Fruit fly (Drosophila melanogaster) whole organism, embryonic: ENCODE data around the gene Snr1.
A peak's percentile ranks its signal among the peaks of the same experiment; 100 is the strongest.

Source experiments
- Ada2b ChIP-seq: fragments of 200-800 bp; sonication (Bioruptor generic); IDR thresholded peaks from 2 replicates; pipeline ENCODE4 v1.3.6; 2022; ENCODE audit warnings: missing biosample characterization, missing genetic modification characterization
- BtbVII ChIP-seq: fragments of 200-800 bp; sonication (Bioruptor generic); optimal IDR thresholded peaks from 3 replicates; lab custom pipeline; 2017; ENCODE audit warnings: missing biosample characterization, mild to moderate bottlenecking, missing genetic modification characterization
- CG10267 ChIP-seq: fragments of 200-800 bp; sonication (Bioruptor generic); optimal IDR thresholded peaks from 2 replicates; lab custom pipeline; 2018; ENCODE audit warnings: missing biosample characterization, mild to moderate bottlenecking, missing genetic modification characterization, moderate library complexity
- CG10565 ChIP-seq: fragments of 200-800 bp; sonication (Bioruptor generic); optimal IDR thresholded peaks from 3 replicates; lab custom pipeline; 2016; ENCODE audit warnings: missing biosample characterization, mild to moderate bottlenecking, missing genetic modification characterization
- CG11695 ChIP-seq: fragments of 200-800 bp; sonication (Bioruptor generic); IDR thresholded peaks from 3 replicates; pipeline ENCODE4 v1.3.6; 2022; ENCODE audit warnings: missing biosample characterization, missing genetic modification characterization
- CG12104 ChIP-seq: fragments of 200-800 bp; sonication (Bioruptor generic); optimal IDR thresholded peaks from 3 replicates; lab custom pipeline; 2016; ENCODE audit warnings: missing biosample characterization, missing genetic modification characterization
- CG15073 ChIP-seq: fragments of 200-800 bp; sonication (Bioruptor generic); optimal IDR thresholded peaks from 2 replicates; lab custom pipeline; 2016; ENCODE audit warnings: missing biosample characterization, missing genetic modification characterization
- CG15269 ChIP-seq: fragments of 200-800 bp; sonication (Bioruptor generic); optimal IDR thresholded peaks from 2 replicates; lab custom pipeline; 2018; ENCODE audit warnings: missing biosample characterization, mild to moderate bottlenecking, missing genetic modification characterization, moderate library complexity
- CG17829 ChIP-seq: fragments of 200-800 bp; optimal IDR thresholded peaks from 2 replicates; lab custom pipeline; 2019; ENCODE audit warnings: missing biosample characterization, mild to moderate bottlenecking, missing genetic modification characterization, moderate library complexity
- CG2116 ChIP-seq: fragments of 200-800 bp; sonication (Bioruptor generic); optimal IDR thresholded peaks from 3 replicates; lab custom pipeline; 2018; ENCODE audit warnings: missing biosample characterization, mild to moderate bottlenecking, missing genetic modification characterization
- CG3065 ChIP-seq: fragments of 200-800 bp; sonication (Bioruptor generic); optimal IDR thresholded peaks from 2 replicates; lab custom pipeline; 2016; ENCODE audit warnings: missing biosample characterization, missing genetic modification characterization
- CG31365 ChIP-seq: fragments of 200-800 bp; sonication (Bioruptor generic); optimal IDR thresholded peaks from 2 replicates; lab custom pipeline; 2018; ENCODE audit warnings: missing biosample characterization, mild to moderate bottlenecking, missing genetic modification characterization
- CG31388 ChIP-seq: fragments of 200-800 bp; sonication (Bioruptor generic); optimal IDR thresholded peaks from 2 replicates; lab custom pipeline; 2016; ENCODE audit warnings: missing biosample characterization, missing genetic modification characterization
- CG34224 ChIP-seq: fragments of 200-800 bp; sonication (Bioruptor generic); IDR thresholded peaks from 3 replicates; pipeline ENCODE4 v1.3.6; 2022; ENCODE audit warnings: missing biosample characterization, missing genetic modification characterization; ENCODE audit not compliant: partially characterized antibody
- CG34376 ChIP-seq: fragments of 200-800 bp; sonication (Bioruptor generic); optimal IDR thresholded peaks from 2 replicates; lab custom pipeline; 2018; ENCODE audit warnings: missing biosample characterization, mild to moderate bottlenecking, missing genetic modification characterization
- CG4424 ChIP-seq: fragments of 200-800 bp; sonication (Bioruptor generic); optimal IDR thresholded peaks from 3 replicates; lab custom pipeline; 2016; ENCODE audit warnings: missing biosample characterization, missing genetic modification characterization
- CG6254 ChIP-seq: fragments of 200-800 bp; sonication (Bioruptor generic); optimal IDR thresholded peaks from 3 replicates; lab custom pipeline; 2017; ENCODE audit warnings: mild to moderate bottlenecking, missing biosample characterization, missing genetic modification reagents, missing genetic modification characterization
- CG6689 ChIP-seq: fragments of 200-800 bp; sonication (Bioruptor generic); IDR thresholded peaks from 2 replicates; pipeline ENCODE4 v1.3.6; 2022; ENCODE audit warnings: missing biosample characterization, missing genetic modification characterization
- CG7987 ChIP-seq: fragments of 200-800 bp; sonication (Bioruptor generic); optimal IDR thresholded peaks from 2 replicates; lab custom pipeline; 2018; ENCODE audit warnings: missing biosample characterization, mild to moderate bottlenecking, missing genetic modification characterization, moderate library complexity
- CG9437 ChIP-seq: fragments of 200-800 bp; sonication (Bioruptor generic); optimal IDR thresholded peaks from 2 replicates; lab custom pipeline; 2018; ENCODE audit warnings: missing biosample characterization, mild to moderate bottlenecking, missing genetic modification characterization
- CoRest ChIP-seq: fragments of 200-800 bp; sonication (Bioruptor generic); optimal IDR thresholded peaks from 3 replicates; lab custom pipeline; 2018; ENCODE audit warnings: missing biosample characterization, mild to moderate bottlenecking, missing genetic modification characterization, moderate library complexity
- Deaf1 ChIP-seq: fragments of 200-800 bp; optimal IDR thresholded peaks from 3 replicates; lab custom pipeline; 2019; ENCODE audit warnings: missing biosample characterization, mild to moderate bottlenecking, missing genetic modification characterization, moderate library complexity
- Dll ChIP-seq: fragments of 200-800 bp; sonication (Bioruptor generic); IDR thresholded peaks from 4 replicates; pipeline ENCODE4 v1.3.6; 2022; ENCODE audit warnings: missing biosample characterization, missing genetic modification characterization; ENCODE audit not compliant: partially characterized antibody
- E2f1 ChIP-seq: fragments of 200-800 bp; sonication (Bioruptor generic); IDR thresholded peaks from 2 replicates; pipeline ENCODE4 v1.3.6; 2022; ENCODE audit warnings: missing biosample characterization, missing genetic modification characterization
- Ets65A ChIP-seq: fragments of 200-800 bp; sonication (Bioruptor generic); peaks from one replicate; lab custom pipeline; 2016; ENCODE audit warnings: missing biosample characterization, missing genetic modification characterization
- Fer1 ChIP-seq: fragments of 200-800 bp; sonication (Bioruptor generic); optimal IDR thresholded peaks from 2 replicates; lab custom pipeline; 2017; ENCODE audit warnings: missing biosample characterization, mild to moderate bottlenecking, missing genetic modification characterization
- Fer2 ChIP-seq: fragments of 200-800 bp; sonication (Bioruptor generic); optimal IDR thresholded peaks from 2 replicates; lab custom pipeline; 2018; ENCODE audit warnings: missing biosample characterization, mild to moderate bottlenecking, missing genetic modification characterization, moderate library complexity
- Hr3 ChIP-seq: fragments of 200-800 bp; sonication (Bioruptor generic); optimal IDR thresholded peaks from 3 replicates; lab custom pipeline; 2016; ENCODE audit warnings: missing biosample characterization, missing genetic modification characterization
- Lhr ChIP-seq: fragments of 200-800 bp; sonication (Bioruptor generic); optimal IDR thresholded peaks from 3 replicates; lab custom pipeline; 2017; ENCODE audit warnings: mild to moderate bottlenecking, missing biosample characterization, missing genetic modification reagents, missing genetic modification characterization
- Med ChIP-seq: fragments of 200-800 bp; sonication (Bioruptor generic); peaks from one replicate; lab custom pipeline; 2016; ENCODE audit warnings: missing biosample characterization, missing genetic modification characterization, mild to moderate bottlenecking, inconsistent platforms, moderate library complexity
- Meics ChIP-seq: fragments of 200-800 bp; sonication (Bioruptor generic); optimal IDR thresholded peaks from 2 replicates; lab custom pipeline; 2017; ENCODE audit warnings: missing biosample characterization, mild to moderate bottlenecking, missing genetic modification characterization
- Nf-YB ChIP-seq: fragments of 200-800 bp; sonication (Bioruptor generic); optimal IDR thresholded peaks from 3 replicates; lab custom pipeline; 2019; ENCODE audit warnings: missing biosample characterization, mild to moderate bottlenecking, missing genetic modification characterization, moderate library complexity
- Rfx ChIP-seq: fragments of 200-800 bp; sonication (Bioruptor generic); IDR thresholded peaks from 2 replicates; pipeline ENCODE4 v1.3.6; 2022; ENCODE audit warnings: missing biosample characterization, missing genetic modification characterization
- Sry-δ ChIP-seq: fragments of 200-800 bp; sonication (Bioruptor generic); optimal IDR thresholded peaks from 2 replicates; lab custom pipeline; 2016; ENCODE audit warnings: missing biosample characterization, missing genetic modification characterization
- Taf1 ChIP-seq: fragments of 200-800 bp; sonication (Bioruptor generic); IDR thresholded peaks from 2 replicates; pipeline ENCODE4 v1.3.6; 2022; ENCODE audit warnings: missing biosample characterization, missing genetic modification characterization
- amos ChIP-seq: fragments of 200-800 bp; sonication (Bioruptor generic); IDR thresholded peaks from 2 replicates; pipeline ENCODE4 v1.3.6; 2022; ENCODE audit warnings: missing biosample characterization, missing genetic modification characterization; ENCODE audit not compliant: partially characterized antibody
- bcd ChIP-seq: fragments of 200-800 bp; sonication (Bioruptor generic); optimal IDR thresholded peaks from 2 replicates; lab custom pipeline; 2017; ENCODE audit warnings: missing biosample characterization, mild to moderate bottlenecking, missing genetic modification characterization
- btn ChIP-seq: fragments of 200-800 bp; sonication (Bioruptor generic); optimal IDR thresholded peaks from 2 replicates; lab custom pipeline; 2016; ENCODE audit warnings: missing biosample characterization, missing genetic modification characterization
- dpn ChIP-seq, 2 experiments: fragments of 200-800 bp; sonication (Bioruptor generic); optimal IDR thresholded peaks; 3 replicates each; lab custom pipeline; 2016; ENCODE audit warnings: missing biosample characterization in 2 of 2, missing genetic modification characterization in 2 of 2
- h ChIP-seq: fragments of >200 bp; optimal IDR thresholded peaks from 2 replicates; lab custom pipeline; 2017
- her ChIP-seq: fragments of 200-800 bp; sonication (Bioruptor generic); optimal IDR thresholded peaks from 2 replicates; lab custom pipeline; 2016; ENCODE audit warnings: missing biosample characterization, missing genetic modification characterization
- klu ChIP-seq: fragments of 200-800 bp; sonication (Bioruptor generic); IDR thresholded peaks from 2 replicates; pipeline ENCODE4 v1.3.6; 2022; ENCODE audit warnings: missing biosample characterization, missing genetic modification characterization
- pzg ChIP-seq: fragments of 200-800 bp; sonication (Bioruptor generic); optimal IDR thresholded peaks from 3 replicates; lab custom pipeline; 2018; ENCODE audit warnings: missing biosample characterization, mild to moderate bottlenecking, missing genetic modification characterization, moderate library complexity
- sens ChIP-seq: fragments of 200-800 bp; sonication (Bioruptor generic); peaks from one replicate; lab custom pipeline; 2016; ENCODE audit warnings: missing biosample characterization, missing genetic modification characterization
- shn ChIP-seq: fragments of 200-800 bp; sonication (Bioruptor generic); optimal IDR thresholded peaks from 3 replicates; lab custom pipeline; 2016; ENCODE audit warnings: missing biosample characterization, missing genetic modification characterization
- sima ChIP-seq: fragments of 200-800 bp; sonication (Bioruptor generic); optimal IDR thresholded peaks from 2 replicates; lab custom pipeline; 2016; ENCODE audit warnings: missing biosample characterization, missing genetic modification characterization
- sob ChIP-seq: fragments of 200-800 bp; sonication (Bioruptor generic); IDR thresholded peaks from 2 replicates; pipeline ENCODE4 v1.3.6; 2022; ENCODE audit warnings: missing biosample characterization, missing genetic modification characterization
- tio ChIP-seq: fragments of 200-800 bp; sonication (Bioruptor generic); optimal IDR thresholded peaks from 2 replicates; lab custom pipeline; 2017; ENCODE audit warnings: missing biosample characterization, missing genetic modification characterization, inconsistent platforms
- trh ChIP-seq: fragments of 200-800 bp; sonication (Bioruptor generic); optimal IDR thresholded peaks from 2 replicates; lab custom pipeline; 2016; ENCODE audit warnings: missing biosample characterization, missing genetic modification characterization
- zfh1 ChIP-seq: fragments of 200-800 bp; sonication (Bioruptor generic); IDR thresholded peaks from 3 replicates; pipeline ENCODE4 v1.3.6; 2022; ENCODE audit warnings: missing biosample characterization, missing genetic modification characterization

The Snr1 gene

DNA sequence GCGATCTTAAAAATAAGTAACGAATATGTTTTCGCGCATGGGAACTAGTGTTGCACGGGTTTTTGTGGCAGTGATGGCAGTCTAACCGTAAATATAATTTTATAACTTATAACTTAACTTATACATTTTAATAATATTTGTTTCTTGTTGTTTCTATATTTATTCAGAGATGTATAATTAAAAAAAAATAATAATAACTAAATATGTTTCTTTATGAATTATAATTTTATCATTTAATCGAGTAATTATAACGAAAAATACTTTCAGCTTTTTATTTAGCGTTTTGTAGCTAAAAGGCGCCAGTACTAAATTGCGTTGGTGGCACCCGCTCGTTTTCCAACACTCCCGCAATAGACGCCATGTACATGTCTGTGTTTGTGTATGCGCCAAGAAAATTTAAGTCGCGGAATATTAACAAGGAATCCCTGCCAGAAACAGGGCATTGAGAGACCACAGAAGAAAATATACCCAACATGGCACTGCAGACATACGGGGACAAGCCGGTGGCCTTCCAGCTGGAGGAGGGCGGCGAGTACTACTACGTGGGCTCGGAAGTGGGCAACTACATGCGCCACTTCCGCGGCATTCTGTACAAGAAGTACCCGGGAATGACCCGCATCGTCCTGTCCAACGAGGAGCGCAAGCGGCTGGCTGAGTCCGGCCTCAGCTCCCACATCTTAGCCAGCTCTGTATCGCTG lies at the start of gene Snr1, which contains the start of gene mRpL44:
TSS of gene Snr1 (plus strand) at position 341 of the 698 bp plus-strand sequence.
TSS of gene mRpL44 (minus strand) at position 51 of the 698 bp plus-strand sequence.
- TF ChIP-seq CG15073 (GFP tag; lab: Kevin White, UChicago) (no peak), CG17829 (peak; percentile 54), CG6689 (no peak), CG10267 (tag; lab: Kevin White, UChicago) (peak; percentile 99), her (GFP tag; lab: Kevin White, UChicago) (no peak), bcd (no peak), CG2116 (GFP tag; lab: Kevin White, UChicago) (peak; percentile 56), Deaf1 (tag; lab: Kevin White, UChicago) (no peak), CG31365 (tag; lab: Kevin White, UChicago) (no peak), zfh1 (no peak; the same call in 2 of the 3 replicates), CG6254 (GFP tag; lab: Kevin White, UChicago) (no peak), Taf1 (GFP tag; lab: Robert Waterston, UW) (no peak), h (lab: Kevin White, UChicago) (no peak), Lhr (no peak), Med (GFP tag; lab: Kevin White, UChicago) (peak; percentile 87), tio (GFP tag; lab: Kevin White, UChicago) (no peak), amos (GFP tag; lab: Robert Waterston, UW) (no peak), CG10565 (no peak), CG9437 (GFP tag; lab: Kevin White, UChicago) (peak; percentile 76), Rfx (GFP tag; lab: Robert Waterston, UW) (peak; percentile 51; the same call in 1 of the 2 replicates), CG31388 (GFP tag; lab: Kevin White, UChicago) (no peak), klu (GFP tag; lab: Robert Waterston, UW) (peak; percentile 84), Sry-δ (GFP tag; lab: Kevin White, UChicago) (no peak), Hr3 (GFP tag; lab: Kevin White, UChicago) (peak; percentile 39), btn (no peak), CG11695 (GFP tag; lab: Robert Waterston, UW) (no peak), dpn (GFP tag; optimal IDR thresholded peaks at IDR 0.05; lab: Kevin White, UChicago) (peak in 1 of 2 experiments; percentile 54), CG4424 (GFP tag; lab: Kevin White, UChicago) (peak; percentile 49), CG7987 (GFP tag; lab: Kevin White, UChicago) (no peak), sima (GFP tag; lab: Kevin White, UChicago) (no peak), BtbVII (GFP tag; lab: Kevin White, UChicago) (peak; percentile 26), Nf-YB (GFP tag; lab: Kevin White, UChicago) (peak; percentile 30), sens (GFP tag; lab: Kevin White, UChicago) (peak; percentile 54), trh (GFP tag; lab: Kevin White, UChicago) (peak; percentile 6), Ets65A (GFP tag; lab: Kevin White, UChicago) (peak; percentile 84), Ada2b (GFP tag; lab: Robert Waterston, UW) (no peak), CG3065 (GFP tag; lab: Kevin White, UChicago) (no peak), Fer2 (tag; lab: Kevin White, UChicago) (peak; percentile 35), sob (peak; percentile 46; the same call in 1 of the 2 replicates), Dll (GFP tag; lab: Robert Waterston, UW) (peak; percentile 46; the same call in 1 of the 4 replicates), Meics (GFP tag; lab: Kevin White, UChicago) (peak; percentile 82), CG34224 (GFP tag; lab: Robert Waterston, UW) (no peak), CG12104 (peak; percentile 42), CG34376 (GFP tag; lab: Kevin White, UChicago) (peak; percentile 42), CoRest (peak; percentile 76), Fer1 (GFP tag; lab: Kevin White, UChicago) (peak; percentile 73), pzg (GFP tag; lab: Kevin White, UChicago) (peak; percentile 30), CG15269 (tag; lab: Kevin White, UChicago) (no peak), shn (GFP tag; lab: Kevin White, UChicago) (no peak), E2f1 (GFP tag; lab: Robert Waterston, UW) (peak; percentile 30; the same call in 1 of the 2 replicates)
